Worm (Caenorhabditis elegans) whole organism, dauer: ENCODE measurements around the gene F26A10.2.

Experiments used
- unc-62 ChIP-seq: sonication (generic microtip); optimal IDR thresholded peaks from 2 replicates; lab custom pipeline; 2017; ENCODE audit warnings: missing biosample characterization, missing genetic modification reagents, missing genetic modification characterization

F26A10.2 gene

ce11 chrX:7662532-7662931 is 17.3 kb upstream of the F26A10.2 start:
- no peak for TF ChIP-seq unc-62 (GFP tag; lab: Kevin White, UChicago)

ce11 chrX:7661628-7662027 is 16.4 kb upstream of the F26A10.2 start:
- TF ChIP-seq unc-62 (GFP tag; lab: Kevin White, UChicago) = no peak

- no peak for TF ChIP-seq unc-62 (GFP tag; lab: Kevin White, UChicago)
These were observed 15.8 kb upstream of the F26A10.2 start, which contains the start of gene pcca-1 for ce11 chrX:7660919-7661557. pcca-1 (minus strand) TSS chrX:7660986.

ce11 chrX:7659591-7660433 is 14.6 kb upstream of the F26A10.2 start:
- no peak for TF ChIP-seq unc-62 (GFP tag; lab: Kevin White, UChicago)

ce11 chrX:7656875-7657274 is 11.7 kb upstream of the F26A10.2 start, which contains the start of gene F27D9.12:
F27D9.12 (minus strand) TSS chrX:7656975.
- TF ChIP-seq unc-62 (GFP tag; lab: Kevin White, UChicago) = no peak

- no peak for TF ChIP-seq unc-62 (GFP tag; lab: Kevin White, UChicago)
These were observed 10.3 kb upstream of the F26A10.2 start for ce11 chrX:7655469-7656003.

ce11 chrX:7653708-7654390 is 8.6 kb upstream of the F26A10.2 start:
- TF ChIP-seq unc-62 (GFP tag; lab: Kevin White, UChicago) = no peak

ce11 chrX:7652308-7652707 is 7.1 kb upstream of the F26A10.2 start:
- TF ChIP-seq unc-62 (GFP tag; lab: Kevin White, UChicago) = no peak

ce11 chrX:7651219-7651958 is 6.2 kb upstream of the F26A10.2 start:
- TF ChIP-seq unc-62 (GFP tag; lab: Kevin White, UChicago) = no peak

- no peak for TF ChIP-seq unc-62 (GFP tag; lab: Kevin White, UChicago)
These were observed 4.4 kb downstream of the F26A10.2 start for ce11 chrX:7640811-7641210.

ce11 chrX:7640391-7640790 is 4.8 kb downstream of the F26A10.2 start:
- no peak for TF ChIP-seq unc-62 (GFP tag; lab: Kevin White, UChicago)

- no peak for TF ChIP-seq unc-62 (GFP tag; lab: Kevin White, UChicago)
These were observed 6.4 kb downstream of the F26A10.2 start for ce11 chrX:7638790-7639189.

ce11 chrX:7636037-7636436 is 9.2 kb downstream of the F26A10.2 start:
- TF ChIP-seq unc-62 (GFP tag; lab: Kevin White, UChicago) = no peak

- no peak for TF ChIP-seq unc-62 (GFP tag; lab: Kevin White, UChicago)
These were observed 17.9 kb downstream of the F26A10.2 start, which contains the start of gene nlp-61 for ce11 chrX:7627351-7627750. nlp-61 (plus strand) TSS chrX:7627651.

ce11 chrX:7614466-7614865 is 30.7 kb downstream of the F26A10.2 start:
- no peak for TF ChIP-seq unc-62 (GFP tag; lab: Kevin White, UChicago)
